Worm (Caenorhabditis elegans): ENCODE results near the gene rbm-26.

ce11 chrIII:5709224-5709623 lies 2.1 kb upstream of the rbm-26 start, which contains the start of gene hpo-28:
- TF ChIP-seq tbx-11 (GFP tag; IDR thresholded peaks at IDR 0.05): no peak
- no peak for TF ChIP-seq ama-1 (optimal IDR thresholded peaks at IDR 0.05)
- no peak for TF ChIP-seq ceh-36 (tag; optimal IDR thresholded peaks at IDR 0.05)
- TF ChIP-seq ets-7 (tag; optimal IDR thresholded peaks at IDR 0.05): no peak
- no peak for TF ChIP-seq flt-1 (GFP tag; IDR thresholded peaks at IDR 0.05)
- TF ChIP-seq scrt-1 (GFP tag; IDR thresholded peaks at IDR 0.05): no peak
- TF ChIP-seq sea-1 (GFP tag; conservative IDR thresholded peaks at IDR 0.05): no peak
